Worm (Caenorhabditis elegans): Measurements from ENCODE around the gene srt-47.

DNA sequence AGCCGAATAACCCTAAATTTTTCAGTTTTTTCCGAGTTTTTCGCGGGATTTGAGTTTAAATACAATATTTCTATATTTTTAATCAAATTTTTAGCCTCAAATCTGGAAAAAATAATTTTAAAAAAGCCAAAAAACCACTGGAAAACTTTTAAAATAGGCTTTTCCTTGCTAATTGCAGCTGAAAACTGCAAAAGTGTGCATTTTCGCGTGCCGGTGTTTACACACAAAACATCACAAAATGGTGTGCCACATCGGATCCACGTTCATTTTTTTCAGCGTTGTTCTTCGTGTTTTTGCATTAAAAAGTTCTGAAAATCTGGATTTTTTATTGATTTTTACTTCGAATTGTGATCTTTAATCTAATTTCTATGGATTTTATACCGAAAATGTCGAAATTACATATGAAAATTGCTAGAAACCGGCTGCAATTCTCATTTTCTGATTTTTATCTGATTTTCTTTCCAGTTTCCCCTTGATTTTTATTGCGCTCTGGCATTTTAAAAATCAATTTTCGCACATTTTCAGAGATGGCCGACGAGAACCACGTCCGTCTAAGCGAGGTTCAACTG is 39.6 kb downstream of the srt-47 start, which contains the start of gene Y41E3.7:
- no peak for TF ChIP-seq ceh-34 (tag; optimal IDR thresholded peaks at IDR 0.05)
- TF ChIP-seq unc-86 (tag; optimal IDR thresholded peaks at IDR 0.05): no peak
- no peak for TF ChIP-seq elt-2 (tag; optimal IDR thresholded peaks at IDR 0.05)
- TF ChIP-seq che-1 (tag; optimal IDR thresholded peaks at IDR 0.05): no peak
- TF ChIP-seq rnt-1 (tag; optimal IDR thresholded peaks at IDR 0.05): no peak
- TF ChIP-seq pag-3 (tag; optimal IDR thresholded peaks at IDR 0.05; ENCODE audit: borderline replicate concordance): no peak
- no peak for TF ChIP-seq pha-4 (tag; optimal IDR thresholded peaks at IDR 0.05)
- TF ChIP-seq ceh-9 (tag; optimal IDR thresholded peaks at IDR 0.05): no peak
- TF ChIP-seq ceh-18 (tag; optimal IDR thresholded peaks at IDR 0.05): no peak

Data from whole organism, late embryonic.